Worm (Caenorhabditis elegans) whole organism, L4 larva: ENCODE data around the gene rfc-2.
A peak's percentile ranks its signal among the peaks of the same experiment; 100 is the strongest.

ENCODE experiments used
- F10B5.3 ChIP-seq: sonication (generic microtip); optimal IDR thresholded peaks from 2 replicates; lab custom pipeline; 2016; ENCODE audit warnings: mild to moderate bottlenecking, missing genetic modification characterization, missing compliant biosample characterization
- R02D3.7 ChIP-seq: fragments of 150-350 bp; sonication (generic microtip); optimal IDR thresholded peaks from 3 replicates; lab custom pipeline; 2014; ENCODE audit warnings: missing biosample characterization, missing genetic modification characterization
- aha-1 ChIP-seq: fragments of 150-350 bp; peaks from one replicate; lab custom pipeline; 2014; ENCODE audit warnings: missing biosample characterization, missing genetic modification characterization
- aly-2 ChIP-seq: sonication (generic microtip); optimal IDR thresholded peaks from 2 replicates; lab custom pipeline; 2018; ENCODE audit warnings: missing biosample characterization, missing genetic modification characterization
- egl-27 ChIP-seq: sonication (generic microtip); optimal IDR thresholded peaks from 3 replicates; lab custom pipeline; 2017; ENCODE audit warnings: missing biosample characterization, missing genetic modification reagents, missing genetic modification characterization
- lin-13 ChIP-seq: fragments of 150-350 bp; optimal IDR thresholded peaks from 2 replicates; lab custom pipeline; 2014; ENCODE audit warnings: missing biosample characterization, missing genetic modification reagents, missing genetic modification characterization
- snpc-4 ChIP-seq: fragments of 150-350 bp; optimal IDR thresholded peaks from 2 replicates; lab custom pipeline; 2014; ENCODE audit warnings: missing biosample characterization, missing genetic modification characterization
- zfp-2 ChIP-seq: sonication (generic microtip); optimal IDR thresholded peaks from 2 replicates; lab custom pipeline; 2016; ENCODE audit warnings: mild to moderate bottlenecking, missing genetic modification characterization, missing compliant biosample characterization

- no peak for TF ChIP-seq lin-13 (GFP tag; lab: Kevin White, UChicago)
- no peak for TF ChIP-seq R02D3.7 (tag; lab: Kevin White, UChicago)
- TF ChIP-seq egl-27: no peak
- no peak for TF ChIP-seq snpc-4
- TF ChIP-seq zfp-2 (tag; lab: Kevin White, UChicago): no peak
- no peak for TF ChIP-seq F10B5.3
- peak; percentile 71 for TF ChIP-seq aha-1 (tag; lab: Kevin White, UChicago)
- no peak for TF ChIP-seq aly-2 (tag; lab: Kevin White, UChicago)
Observed at ce11 chrIV:1377699-1378098, 30.6 kb downstream of the rfc-2 start.
